Fruit fly (Drosophila melanogaster) whole organism, embryonic: ENCODE data around the gene dia.

ENCODE experiments used
- CG11085 ChIP-seq: fragments of 200-800 bp; sonication (Bioruptor generic); IDR thresholded peaks from 2 replicates; pipeline ENCODE4 v1.3.6; 2022; ENCODE audit warnings: missing biosample characterization, missing genetic modification characterization
- CG16863 ChIP-seq: fragments of 200-800 bp; sonication (Bioruptor generic); optimal IDR thresholded peaks from 3 replicates; lab custom pipeline; 2016; ENCODE audit warnings: missing biosample characterization, missing genetic modification characterization
- bowl ChIP-seq: fragments of 200-800 bp; sonication (Bioruptor generic); IDR thresholded peaks from 2 replicates; pipeline ENCODE4 v1.3.6; 2022; ENCODE audit warnings: missing biosample characterization, missing genetic modification characterization
- kay ChIP-seq: fragments of 200-800 bp; sonication (Bioruptor generic); optimal IDR thresholded peaks from 2 replicates; lab custom pipeline; 2016; ENCODE audit warnings: missing biosample characterization, missing genetic modification characterization

dm6 chr2L:20726451-20726850 lies 31.5 kb upstream of the dia start, which contains the start of gene CG9316:
- TF ChIP-seq CG16863 (GFP tag; lab: Kevin White, UChicago) = no peak
- no peak for TF ChIP-seq bowl
- TF ChIP-seq CG11085 (GFP tag; lab: Robert Waterston, UW) = no peak
- TF ChIP-seq kay (GFP tag; lab: Kevin White, UChicago) = no peak
